Worm (Caenorhabditis elegans) whole organism, L1 larva: Measurements from ENCODE around the gene sipa-1.

Experiments used
- C16A3.4 ChIP-seq: fragments of 150-350 bp; optimal IDR thresholded peaks from 2 replicates; lab custom pipeline; 2014; ENCODE audit warnings: missing biosample characterization, missing genetic modification characterization
- F16B12.6 ChIP-seq: fragments of 150-350 bp; optimal IDR thresholded peaks from 2 replicates; lab custom pipeline; 2014; ENCODE audit warnings: missing biosample characterization, missing genetic modification characterization
- Y116A8C.19 ChIP-seq: sonication (generic microtip); optimal IDR thresholded peaks from 2 replicates; lab custom pipeline; 2016; ENCODE audit warnings: missing compliant biosample characterization, missing genetic modification characterization, borderline replicate concordance
- blmp-1 ChIP-seq: fragments of 150-350 bp; optimal IDR thresholded peaks from 2 replicates; lab custom pipeline; 2014; ENCODE audit warnings: missing biosample characterization, missing genetic modification characterization
- ceh-63 ChIP-seq: fragments of 200-800 bp; sonication (Bioruptor generic); optimal IDR thresholded peaks from 2 replicates; lab custom pipeline; 2018; ENCODE audit warnings: mild to moderate bottlenecking, missing genetic modification characterization, missing compliant biosample characterization
- ceh-82 ChIP-seq, 3 experiments: fragments of 150-350 bp in 1 of 3; sonication (generic microtip) in 2 of 3; optimal IDR thresholded peaks; 2 replicates each; lab custom pipeline; 2014 to 2017; ENCODE audit warnings: missing biosample characterization in 3 of 3, missing genetic modification characterization in 3 of 3
- ceh-88 ChIP-seq: fragments of 200-800 bp; sonication (Bioruptor generic); IDR thresholded peaks from 2 replicates; pipeline ENCODE4 v1.3.6; 2022; ENCODE audit warnings: missing genetic modification characterization, missing compliant biosample characterization
- efl-1 ChIP-seq, 4 experiments: fragments of 150-350 bp; optimal IDR thresholded peaks in 3 of 4; peaks in 1 of 4; 1 replicate in 1 of 4; 2 replicates in 3 of 4; lab custom pipeline; 2014; ENCODE audit warnings: missing biosample characterization in 2 of 4, missing genetic modification characterization in 2 of 4, missing genetic modification reagents in 2 of 4
- elt-2 ChIP-seq: sonication (generic microtip); optimal IDR thresholded peaks from 2 replicates; lab custom pipeline; 2016; ENCODE audit warnings: missing genetic modification characterization, mild to moderate bottlenecking, inconsistent platforms, missing compliant biosample characterization, missing genetic modification reagents
- fkh-10 ChIP-seq: sonication (generic microtip); optimal IDR thresholded peaks from 2 replicates; lab custom pipeline; 2017; ENCODE audit warnings: missing biosample characterization, missing genetic modification reagents, missing genetic modification characterization
- fkh-8 ChIP-seq: sonication (generic microtip); optimal IDR thresholded peaks from 2 replicates; lab custom pipeline; 2016; ENCODE audit warnings: mild to moderate bottlenecking, missing genetic modification characterization, missing compliant biosample characterization
- grh-1 ChIP-seq: fragments of 200-800 bp; sonication (Bioruptor generic); IDR thresholded peaks from 2 replicates; pipeline ENCODE4 v1.3.6; 2022; ENCODE audit warnings: missing genetic modification reagents, missing genetic modification characterization, missing compliant biosample characterization
- jun-1 ChIP-seq: fragments of 150-350 bp; optimal IDR thresholded peaks from 2 replicates; lab custom pipeline; 2014; ENCODE audit warnings: missing biosample characterization, missing genetic modification reagents, missing genetic modification characterization
- lin-13 ChIP-seq: fragments of 150-350 bp; optimal IDR thresholded peaks from 2 replicates; lab custom pipeline; 2014; ENCODE audit warnings: missing biosample characterization, missing genetic modification reagents, missing genetic modification characterization
- lin-15B ChIP-seq: fragments of 150-350 bp; sonication (generic microtip); optimal IDR thresholded peaks from 3 replicates; lab custom pipeline; 2014; ENCODE audit warnings: missing biosample characterization, missing genetic modification characterization
- mef-2 ChIP-seq: fragments of 150-350 bp; optimal IDR thresholded peaks from 2 replicates; lab custom pipeline; 2014; ENCODE audit warnings: missing biosample characterization, missing genetic modification characterization
- mep-1 ChIP-seq: fragments of 150-350 bp; optimal IDR thresholded peaks from 2 replicates; lab custom pipeline; 2014; ENCODE audit warnings: missing biosample characterization, missing genetic modification characterization
- nhr-12 ChIP-seq: sonication (generic microtip); optimal IDR thresholded peaks from 2 replicates; lab custom pipeline; 2017; ENCODE audit warnings: missing biosample characterization, missing genetic modification characterization
- nhr-19 ChIP-seq: fragments of 200-800 bp; sonication (Bioruptor generic); conservative IDR thresholded peaks from 2 replicates; pipeline ENCODE4 v1.3.6; 2022; ENCODE audit warnings: missing genetic modification characterization, missing compliant biosample characterization
- nhr-237 ChIP-seq: fragments of 150-350 bp; optimal IDR thresholded peaks from 2 replicates; lab custom pipeline; 2014; ENCODE audit warnings: missing biosample characterization, missing genetic modification characterization
- nhr-47 ChIP-seq: sonication (generic microtip); optimal IDR thresholded peaks from 2 replicates; lab custom pipeline; 2016; ENCODE audit warnings: mild to moderate bottlenecking, missing genetic modification characterization, moderate library complexity, missing compliant biosample characterization
- nhr-77 ChIP-seq: fragments of 150-350 bp; optimal IDR thresholded peaks from 2 replicates; lab custom pipeline; 2014; ENCODE audit warnings: missing biosample characterization, missing genetic modification characterization
- nhr-90 ChIP-seq: sonication (generic microtip); optimal IDR thresholded peaks from 2 replicates; lab custom pipeline; 2016; ENCODE audit warnings: mild to moderate bottlenecking, missing genetic modification characterization, missing compliant biosample characterization; ENCODE audit not compliant: poor library complexity
- pax-3 ChIP-seq: fragments of 200-800 bp; sonication (Bioruptor generic); optimal IDR thresholded peaks from 2 replicates; lab custom pipeline; 2018; ENCODE audit warnings: mild to moderate bottlenecking, missing genetic modification characterization, moderate library complexity, missing compliant biosample characterization
- skn-1 ChIP-seq: fragments of 150-350 bp; optimal IDR thresholded peaks from 2 replicates; lab custom pipeline; 2014; ENCODE audit warnings: missing biosample characterization, missing genetic modification characterization
- snu-23 ChIP-seq: sonication (generic microtip); optimal IDR thresholded peaks from 2 replicates; lab custom pipeline; 2016; ENCODE audit warnings: missing genetic modification characterization, missing compliant biosample characterization
- sox-4 ChIP-seq: sonication (generic microtip); optimal IDR thresholded peaks from 2 replicates; lab custom pipeline; 2016; ENCODE audit warnings: missing genetic modification characterization, missing compliant biosample characterization
- sup-37 ChIP-seq: fragments of 200-800 bp; sonication (Bioruptor generic); optimal IDR thresholded peaks from 2 replicates; lab custom pipeline; 2018; ENCODE audit warnings: mild to moderate bottlenecking, missing genetic modification characterization, missing compliant biosample characterization
- tbx-2 ChIP-seq: sonication (generic microtip); optimal IDR thresholded peaks from 2 replicates; lab custom pipeline; 2016; ENCODE audit warnings: missing genetic modification characterization, missing compliant biosample characterization
- unc-130 ChIP-seq: fragments of 150-350 bp; optimal IDR thresholded peaks from 2 replicates; lab custom pipeline; 2017; ENCODE audit warnings: missing biosample characterization, missing genetic modification characterization, inconsistent platforms
- unc-86 ChIP-seq: sonication (generic microtip); optimal IDR thresholded peaks from 2 replicates; lab custom pipeline; 2016; ENCODE audit warnings: missing genetic modification characterization, missing compliant biosample characterization
- xbp-1 ChIP-seq: sonication (generic microtip); optimal IDR thresholded peaks from 2 replicates; lab custom pipeline; 2016; ENCODE audit warnings: missing genetic modification characterization, missing compliant biosample characterization
- zag-1 ChIP-seq: fragments of 150-350 bp; optimal IDR thresholded peaks from 2 replicates; lab custom pipeline; 2014; ENCODE audit warnings: missing biosample characterization, missing genetic modification characterization
- zip-4 ChIP-seq: fragments of 200-800 bp; sonication (Bioruptor generic); optimal IDR thresholded peaks from 2 replicates; lab custom pipeline; 2018; ENCODE audit warnings: mild to moderate bottlenecking, missing genetic modification characterization, moderate library complexity, missing compliant biosample characterization
- ztf-11 ChIP-seq, 2 experiments: sonication (generic microtip); optimal IDR thresholded peaks; 2 replicates each; lab custom pipeline; 2016 to 2017; ENCODE audit warnings: missing genetic modification characterization in 2 of 2, missing biosample characterization in 1 of 2, missing compliant biosample characterization in 1 of 2
- ztf-4 ChIP-seq: fragments of 150-350 bp; optimal IDR thresholded peaks from 2 replicates; lab custom pipeline; 2014; ENCODE audit warnings: missing biosample characterization, missing genetic modification characterization

The sipa-1 gene

DNA sequence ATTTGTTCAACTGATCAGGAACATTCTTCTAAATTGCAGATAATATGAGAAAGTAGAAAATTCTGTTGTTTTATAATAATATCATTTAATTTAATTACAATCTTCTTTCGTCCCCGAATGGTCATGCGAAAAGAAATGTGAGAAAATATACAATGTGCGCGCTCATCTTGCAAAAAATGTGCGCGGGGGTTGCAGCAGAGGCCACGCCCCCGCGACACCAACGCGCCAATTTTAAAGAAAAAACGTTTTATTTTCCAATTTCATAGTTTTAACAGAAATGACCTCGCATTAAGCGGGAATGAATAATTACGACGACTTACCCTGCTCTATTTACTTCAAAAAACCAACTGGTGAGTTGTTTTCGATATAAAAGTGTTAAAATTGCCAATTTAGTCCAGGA is 26.6 kb downstream of the sipa-1 start, which contains the start of gene sas-5 (continued):
- TF ChIP-seq nhr-47 (tag; lab: Kevin White, UChicago) (peak; percentile 82), C16A3.4 (peak; percentile 77), fkh-10 (no peak), jun-1 (peak; percentile 21), xbp-1 (tag; lab: Kevin White, UChicago) (peak; percentile 80), snu-23 (GFP tag; lab: Kevin White, UChicago) (peak; percentile 86), lin-15B (tag; lab: Kevin White, UChicago) (peak; percentile 68)

ce11 chrV:11610049-11610448 is 27.0 kb downstream of the sipa-1 start, which contains the start of gene piit-1:
Gene piit-1 (minus strand): TSS chrV:11610149.
- TF ChIP-seq grh-1 (no peak), skn-1 (tag; lab: Kevin White, UChicago) (no peak), lin-13 (GFP tag; lab: Kevin White, UChicago) (no peak), nhr-90 (tag; lab: Kevin White, UChicago) (no peak), nhr-19 (GFP tag; lab: Robert Waterston, UW) (no peak), nhr-12 (no peak), ztf-11 (tag; optimal IDR thresholded peaks at IDR 0.05; lab: Kevin White, UChicago) (no peak), xbp-1 (tag; lab: Kevin White, UChicago) (no peak), lin-15B (tag; lab: Kevin White, UChicago) (no peak), mep-1 (tag; lab: Kevin White, UChicago) (no peak), blmp-1 (tag; lab: Kevin White, UChicago) (no peak), pax-3 (tag; lab: Kevin White, UChicago) (no peak), mef-2 (tag; lab: Kevin White, UChicago) (no peak), F16B12.6 (tag; lab: Kevin White, UChicago) (no peak), fkh-8 (no peak), unc-86 (tag; lab: Kevin White, UChicago) (no peak), Y116A8C.19 (no peak), tbx-2 (tag; lab: Kevin White, UChicago) (no peak), nhr-77 (tag; lab: Kevin White, UChicago) (no peak)

- no peak for TF ChIP-seq unc-130 (tag; lab: Kevin White, UChicago)
- TF ChIP-seq ceh-63 (GFP tag; lab: Kevin White, UChicago), result no peak
- no peak for TF ChIP-seq zag-1
- TF ChIP-seq ztf-4, result no peak
- TF ChIP-seq ceh-88 (GFP tag; lab: Robert Waterston, UW), result no peak
- TF ChIP-seq sup-37 (GFP tag; lab: Kevin White, UChicago), result no peak
These were observed 30.7 kb downstream of the sipa-1 start, which contains the start of gene idpp-16 for ce11 chrV:11606424-11606823. Gene idpp-16 (minus strand): TSS chrV:11606524.

DNA sequence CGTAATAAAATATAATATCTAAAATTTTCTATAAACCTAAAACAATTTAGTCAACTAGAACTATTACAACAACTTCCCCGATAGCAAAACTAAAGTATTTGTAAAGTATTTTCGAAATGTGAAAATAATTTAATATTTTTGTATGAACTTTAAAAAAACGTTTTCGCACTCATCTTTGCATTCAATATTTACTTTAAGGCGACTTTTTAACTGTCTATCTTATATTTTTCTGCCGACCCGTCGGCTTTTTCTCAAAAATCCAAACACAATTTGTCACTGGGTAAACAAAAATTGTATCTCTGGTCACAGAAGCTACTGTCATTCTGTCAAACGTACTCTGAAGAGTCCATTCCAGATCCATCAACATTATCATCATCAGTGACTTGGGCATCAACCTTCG is 31.9 kb downstream of the sipa-1 start:
- TF ChIP-seq mef-2 (tag; lab: Kevin White, UChicago) (no peak), zip-4 (GFP tag; lab: Kevin White, UChicago) (no peak), nhr-237 (tag; lab: Kevin White, UChicago) (no peak), ceh-82 (tag; optimal IDR thresholded peaks at IDR 0.05; lab: Kevin White, UChicago) (peak in 1 of 3 experiments; percentile 10), nhr-77 (tag; lab: Kevin White, UChicago) (peak; percentile 32)

DNA sequence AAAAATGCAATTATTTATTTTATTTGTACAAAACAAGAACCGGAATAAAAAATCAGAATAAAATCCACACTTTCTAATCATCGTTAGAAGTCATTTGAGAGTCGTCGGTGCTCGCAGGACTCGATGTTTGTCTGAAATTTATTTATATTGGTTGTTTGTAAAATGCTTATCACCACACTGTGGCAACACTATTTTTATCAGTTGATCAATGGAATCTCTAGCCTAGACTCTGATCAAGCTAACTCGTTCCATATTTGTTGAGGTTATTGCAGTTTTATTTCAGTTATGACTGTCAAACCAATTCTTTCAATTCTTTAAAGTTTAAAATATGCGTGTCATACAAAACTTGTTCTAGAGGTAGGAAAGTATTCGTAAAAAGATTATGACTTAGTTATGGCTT is 32.6 kb downstream of the sipa-1 start, which contains the start of gene dhs-20:
dhs-20 (minus strand) TSS at position 80 of the 400 bp plus-strand sequence.
- TF ChIP-seq efl-1 (optimal IDR thresholded peaks at IDR 0.05; lab: Kevin White, UChicago), result no peak
- no peak for TF ChIP-seq efl-1 (GFP tag; optimal IDR thresholded peaks at IDR 0.05 in 1 of 2; lab: Kevin White, UChicago)
- no peak for TF ChIP-seq nhr-19 (GFP tag; lab: Robert Waterston, UW)
- TF ChIP-seq elt-2, result peak; percentile 68
- TF ChIP-seq sox-4, result no peak
- TF ChIP-seq, all 84 proteins: peak for 1
